Worm (Caenorhabditis elegans): Measurements from ENCODE around the gene tsn-1.

DNA sequence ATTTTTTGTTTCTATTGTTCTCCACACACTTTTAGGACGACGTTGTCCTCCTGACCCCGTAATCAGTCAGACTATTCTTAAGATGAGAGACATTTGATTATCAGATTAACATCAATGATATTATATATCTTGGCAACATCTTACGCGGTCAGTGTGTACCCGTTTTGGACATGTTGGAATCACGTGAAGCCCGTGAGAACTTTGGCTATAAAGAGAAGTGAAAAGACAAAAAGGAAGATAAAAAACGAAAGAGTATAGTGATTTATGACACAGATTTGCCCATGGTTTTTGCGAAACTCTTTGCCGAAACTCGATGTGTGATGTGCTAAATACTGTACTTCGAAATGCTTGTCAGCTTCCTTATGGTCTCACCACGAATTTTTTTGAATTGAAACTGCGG is 38.7 kb downstream of the tsn-1 start:
- no peak for TF ChIP-seq pag-3 (tag; optimal IDR thresholded peaks at IDR 0.05; ENCODE audit: borderline replicate concordance)
- TF ChIP-seq hlh-8 (tag; optimal IDR thresholded peaks at IDR 0.05): no peak
- TF ChIP-seq ama-1 (optimal IDR thresholded peaks at IDR 0.05): no peak
